Worm (Caenorhabditis elegans) whole organism, L1 larva: ENCODE measurements around the gene Y97E10AR.4.

Experiments used
- egl-27 ChIP-seq, 2 experiments: fragments of 150-350 bp in 1 of 2; sonication (generic microtip); optimal IDR thresholded peaks; 3 replicates each; lab custom pipeline; 2017 to 2018; ENCODE audit warnings: missing biosample characterization in 2 of 2, missing genetic modification characterization in 2 of 2, missing genetic modification reagents in 2 of 2
- snu-23 ChIP-seq: sonication (generic microtip); optimal IDR thresholded peaks from 2 replicates; lab custom pipeline; 2016; ENCODE audit warnings: missing genetic modification characterization, missing compliant biosample characterization
- unc-98 ChIP-seq: fragments of 200-800 bp; sonication (Bioruptor generic); IDR thresholded peaks from 2 replicates; pipeline ENCODE4 v1.3.6; 2022; ENCODE audit warnings: missing genetic modification characterization, missing compliant biosample characterization

DNA sequence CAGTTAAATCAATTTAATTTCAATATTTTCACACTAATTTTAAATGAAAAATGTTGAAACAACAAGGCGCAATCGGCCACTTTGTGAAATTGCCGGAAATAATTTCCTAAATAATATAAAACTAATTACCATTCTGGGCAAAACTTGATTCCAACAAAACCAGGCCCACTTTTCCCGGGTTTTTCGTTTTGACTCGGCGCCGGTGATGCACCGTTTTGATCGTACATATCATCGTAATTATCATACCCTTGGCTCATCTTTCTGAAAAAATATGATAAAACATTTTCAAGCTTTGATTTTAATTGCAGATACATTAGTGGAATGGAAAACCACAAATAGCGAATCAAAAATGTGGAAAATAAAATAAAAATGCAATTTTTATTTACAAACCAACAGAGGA, 2.0 kb upstream of the Y97E10AR.4 start, which contains the start of gene rpb-9:
- TF ChIP-seq snu-23 (GFP tag; lab: Kevin White, UChicago) (no peak), unc-98 (GFP tag; lab: Robert Waterston, UW) (no peak), egl-27 (tag; optimal IDR thresholded peaks at IDR 0.05; lab: Kevin White, UChicago) (no peak)
